Worm (Caenorhabditis elegans) whole organism, late embryonic: ENCODE measurements around the gene B0303.14.

Source experiments
- C08G9.2 ChIP-seq: sonication (generic microtip); optimal IDR thresholded peaks from 2 replicates; lab custom pipeline; 2016; ENCODE audit warnings: mild to moderate bottlenecking, missing genetic modification characterization, moderate library complexity, missing compliant biosample characterization
- K02D7.2 ChIP-seq: sonication (generic microtip); optimal IDR thresholded peaks from 2 replicates; lab custom pipeline; 2017; ENCODE audit warnings: mild to moderate bottlenecking, missing genetic modification characterization, missing compliant biosample characterization
- Y22D7AL.16 ChIP-seq: sonication (generic microtip); optimal IDR thresholded peaks from 2 replicates; lab custom pipeline; 2016; ENCODE audit warnings: missing genetic modification characterization, missing compliant biosample characterization
- ceh-18 ChIP-seq: sonication (generic microtip); optimal IDR thresholded peaks from 2 replicates; lab custom pipeline; 2016; ENCODE audit warnings: missing genetic modification characterization, missing compliant biosample characterization
- ceh-2 ChIP-seq: sonication (generic microtip); optimal IDR thresholded peaks from 2 replicates; lab custom pipeline; 2016; ENCODE audit warnings: missing genotype, missing genetic modification characterization, missing compliant biosample characterization
- ceh-22 ChIP-seq: sonication (generic microtip); optimal IDR thresholded peaks from 2 replicates; lab custom pipeline; 2017; ENCODE audit warnings: missing biosample characterization, missing genetic modification characterization
- ceh-24 ChIP-seq: sonication (generic microtip); optimal IDR thresholded peaks from 2 replicates; lab custom pipeline; 2016; ENCODE audit warnings: mild to moderate bottlenecking, missing genetic modification characterization, missing compliant biosample characterization
- ceh-31 ChIP-seq: sonication (generic microtip); optimal IDR thresholded peaks from 2 replicates; lab custom pipeline; 2016; ENCODE audit warnings: missing genetic modification characterization, missing compliant biosample characterization
- ceh-34 ChIP-seq: sonication (generic microtip); optimal IDR thresholded peaks from 2 replicates; lab custom pipeline; 2016; ENCODE audit warnings: mild to moderate bottlenecking, missing genetic modification characterization, missing compliant biosample characterization
- ceh-45 ChIP-seq: fragments of 200-800 bp; sonication (Bioruptor generic); IDR thresholded peaks from 2 replicates; pipeline ENCODE4 v1.3.6; 2022; ENCODE audit warnings: missing genetic modification reagents, missing genetic modification characterization, missing compliant biosample characterization
- ceh-6 ChIP-seq: fragments of 200-800 bp; sonication (Bioruptor generic); optimal IDR thresholded peaks from 2 replicates; lab custom pipeline; 2018; ENCODE audit warnings: mild to moderate bottlenecking, missing genetic modification characterization, missing compliant biosample characterization
- dve-1 ChIP-seq: sonication (generic microtip); optimal IDR thresholded peaks from 2 replicates; lab custom pipeline; 2017; ENCODE audit warnings: antibody characterized with exemption, mild to moderate bottlenecking, missing genetic modification characterization, missing compliant biosample characterization
- elt-2 ChIP-seq: sonication (generic microtip); optimal IDR thresholded peaks from 2 replicates; lab custom pipeline; 2016; ENCODE audit warnings: missing genetic modification reagents, missing genetic modification characterization, missing compliant biosample characterization
- elt-4 ChIP-seq: sonication (generic microtip); optimal IDR thresholded peaks from 2 replicates; lab custom pipeline; 2016; ENCODE audit warnings: missing genetic modification characterization, missing compliant biosample characterization
- ets-4 ChIP-seq: sonication (generic microtip); optimal IDR thresholded peaks from 2 replicates; lab custom pipeline; 2016; ENCODE audit warnings: missing genetic modification characterization, missing compliant biosample characterization
- eyg-1 ChIP-seq: sonication (generic microtip); optimal IDR thresholded peaks from 2 replicates; lab custom pipeline; 2016; ENCODE audit warnings: missing genotype, missing genetic modification characterization, missing compliant biosample characterization
- fax-1 ChIP-seq: sonication (generic microtip); optimal IDR thresholded peaks from 2 replicates; lab custom pipeline; 2016; ENCODE audit warnings: missing genotype, missing genetic modification characterization, missing compliant biosample characterization
- fkh-10 ChIP-seq: fragments of 150-350 bp; optimal IDR thresholded peaks from 2 replicates; lab custom pipeline; 2014; ENCODE audit warnings: missing biosample characterization, missing genetic modification reagents, missing genetic modification characterization
- hlh-15 ChIP-seq: sonication (generic microtip); optimal IDR thresholded peaks from 2 replicates; lab custom pipeline; 2016; ENCODE audit warnings: missing genetic modification characterization, missing compliant biosample characterization
- hlh-30 ChIP-seq: sonication (generic microtip); optimal IDR thresholded peaks from 2 replicates; lab custom pipeline; 2017; ENCODE audit warnings: antibody characterized with exemption, missing genetic modification characterization, missing compliant biosample characterization; ENCODE audit not compliant: insufficient read depth
- hlh-6 ChIP-seq: sonication (generic microtip); optimal IDR thresholded peaks from 2 replicates; lab custom pipeline; 2016; ENCODE audit warnings: missing genotype, missing genetic modification characterization, missing compliant biosample characterization
- hlh-8 ChIP-seq: sonication (generic microtip); optimal IDR thresholded peaks from 2 replicates; lab custom pipeline; 2016; ENCODE audit warnings: missing genotype, missing genetic modification characterization, missing compliant biosample characterization
- madf-2 ChIP-seq: sonication (generic microtip); optimal IDR thresholded peaks from 2 replicates; lab custom pipeline; 2017; ENCODE audit warnings: missing genetic modification characterization, missing compliant biosample characterization
- mec-3 ChIP-seq: sonication (generic microtip); optimal IDR thresholded peaks from 2 replicates; lab custom pipeline; 2016; ENCODE audit warnings: borderline replicate concordance, missing genetic modification characterization, missing compliant biosample characterization
- nfya-1 ChIP-seq: sonication (generic microtip); optimal IDR thresholded peaks from 2 replicates; lab custom pipeline; 2017; ENCODE audit warnings: missing genetic modification characterization, mild to moderate bottlenecking, missing compliant biosample characterization, antibody characterized with exemption, moderate library complexity
- nhr-11 ChIP-seq: fragments of 150-350 bp; optimal IDR thresholded peaks from 2 replicates; lab custom pipeline; 2014; ENCODE audit warnings: missing biosample characterization, missing genetic modification characterization
- npax-4 ChIP-seq: sonication (generic microtip); optimal IDR thresholded peaks from 2 replicates; lab custom pipeline; 2016; ENCODE audit warnings: missing genetic modification characterization, missing compliant biosample characterization
- odd-2 ChIP-seq: sonication (generic microtip); optimal IDR thresholded peaks from 2 replicates; lab custom pipeline; 2017; ENCODE audit warnings: antibody characterized with exemption, mild to moderate bottlenecking, missing genetic modification characterization, missing compliant biosample characterization
- pag-3 ChIP-seq: sonication (generic microtip); optimal IDR thresholded peaks from 2 replicates; lab custom pipeline; 2016; ENCODE audit warnings: missing compliant biosample characterization, missing genetic modification characterization, borderline replicate concordance
- pax-1 ChIP-seq: fragments of 150-350 bp; optimal IDR thresholded peaks from 2 replicates; lab custom pipeline; 2014; ENCODE audit warnings: missing biosample characterization, missing genetic modification characterization
- pha-2 ChIP-seq: sonication (generic microtip); optimal IDR thresholded peaks from 2 replicates; lab custom pipeline; 2017; ENCODE audit warnings: mild to moderate bottlenecking, missing genetic modification characterization, missing compliant biosample characterization
- pha-4 ChIP-seq: fragments of 150-350 bp; optimal IDR thresholded peaks from 2 replicates; lab custom pipeline; 2018; ENCODE audit warnings: missing biosample characterization, missing genetic modification reagents, missing genetic modification characterization
- pqm-1 ChIP-seq: sonication (generic microtip); optimal IDR thresholded peaks from 2 replicates; lab custom pipeline; 2016; ENCODE audit warnings: missing genetic modification characterization, missing compliant biosample characterization
- sdc-2 ChIP-seq: sonication (generic microtip); optimal IDR thresholded peaks from 2 replicates; lab custom pipeline; 2016; ENCODE audit warnings: missing genotype, missing genetic modification characterization, missing compliant biosample characterization
- sox-2 ChIP-seq: fragments of 200-800 bp; sonication (Bioruptor generic); IDR thresholded peaks from 2 replicates; pipeline ENCODE4 v1.3.6; 2022; ENCODE audit warnings: missing genetic modification reagents, missing genetic modification characterization, missing compliant biosample characterization
- sox-4 ChIP-seq: sonication (generic microtip); optimal IDR thresholded peaks from 2 replicates; lab custom pipeline; 2017; ENCODE audit warnings: mild to moderate bottlenecking, missing genetic modification characterization, inconsistent platforms, missing compliant biosample characterization
- tbx-2 ChIP-seq: sonication (generic microtip); optimal IDR thresholded peaks from 2 replicates; lab custom pipeline; 2016; ENCODE audit warnings: missing genetic modification characterization, missing compliant biosample characterization
- tbx-7 ChIP-seq: sonication (generic microtip); optimal IDR thresholded peaks from 2 replicates; lab custom pipeline; 2016; ENCODE audit warnings: missing genotype, missing genetic modification characterization, missing compliant biosample characterization
- unc-42 ChIP-seq: sonication (generic microtip); optimal IDR thresholded peaks from 2 replicates; lab custom pipeline; 2016; ENCODE audit warnings: missing genotype, missing genetic modification characterization, missing compliant biosample characterization
- unc-86 ChIP-seq: sonication (generic microtip); optimal IDR thresholded peaks from 2 replicates; lab custom pipeline; 2016; ENCODE audit warnings: missing genetic modification characterization, missing compliant biosample characterization
- zip-5 ChIP-seq: sonication (generic microtip); optimal IDR thresholded peaks from 2 replicates; lab custom pipeline; 2016; ENCODE audit warnings: missing genetic modification characterization, missing compliant biosample characterization

B0303.14 gene

DNA sequence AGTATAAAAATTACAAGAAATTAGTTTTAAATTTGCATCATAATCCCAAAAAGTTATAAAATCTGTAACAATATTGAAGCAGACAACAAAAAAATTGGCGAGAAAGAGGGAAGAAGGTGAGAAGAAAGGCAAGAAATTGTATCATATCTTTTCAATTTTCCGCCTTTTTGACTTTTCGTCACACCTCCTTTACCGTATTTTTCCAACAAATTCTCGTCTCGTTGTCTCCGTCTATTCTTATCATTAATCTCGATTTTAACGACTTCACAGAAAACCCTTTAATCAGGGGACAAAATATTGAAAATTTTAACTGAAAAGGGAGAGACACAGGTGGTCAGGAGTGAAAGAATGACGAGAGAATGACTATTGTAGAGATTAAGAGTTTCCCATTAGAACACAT is 3.0 kb downstream of the B0303.14 start:
- TF ChIP-seq npax-4 (tag; lab: Kevin White, UChicago) (no peak), sdc-2 (tag; lab: Kevin White, UChicago) (no peak), pax-1 (tag; lab: Kevin White, UChicago) (no peak), unc-42 (no peak), pha-4 (tag; lab: Kevin White, UChicago) (no peak), ceh-18 (tag; lab: Kevin White, UChicago) (no peak), tbx-2 (tag; lab: Kevin White, UChicago) (no peak), sox-2 (no peak), ceh-22 (tag; lab: Kevin White, UChicago) (no peak), sox-4 (tag; lab: Kevin White, UChicago) (no peak), mec-3 (tag; lab: Kevin White, UChicago) (no peak), hlh-15 (no peak), elt-2 (tag; lab: Kevin White, UChicago) (no peak)

DNA sequence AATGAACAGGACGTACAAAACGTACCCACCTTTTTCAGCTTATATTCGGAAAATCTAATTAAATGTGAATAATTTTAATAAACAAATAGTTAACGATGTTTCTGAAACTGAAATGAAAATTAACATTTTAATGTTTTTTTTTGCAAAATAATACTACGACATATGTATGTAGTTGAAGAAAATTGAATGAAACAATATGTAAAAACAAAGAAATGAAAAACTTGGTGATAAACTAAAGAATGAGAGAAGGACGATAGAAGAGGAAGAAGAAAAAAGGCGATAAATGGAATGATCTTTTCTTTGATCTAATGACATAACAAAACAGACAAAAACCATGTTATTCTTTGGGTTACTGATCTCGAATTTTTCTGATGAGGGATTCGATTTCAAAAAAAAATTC is 5.7 kb downstream of the B0303.14 start, which contains the start of gene B0303.11:
B0303.11 (minus strand) TSS at position 101 of the 400 bp plus-strand sequence.
- no peak for TF ChIP-seq K02D7.2
- TF ChIP-seq hlh-6 (tag; lab: Kevin White, UChicago): no peak
- no peak for TF ChIP-seq zip-5 (tag; lab: Kevin White, UChicago)
- TF ChIP-seq unc-86 (tag; lab: Kevin White, UChicago): no peak
- no peak for TF ChIP-seq ceh-24 (tag; lab: Kevin White, UChicago)
- no peak for TF ChIP-seq ceh-45 (GFP tag; lab: Robert Waterston, UW)
- TF ChIP-seq nhr-11 (tag; lab: Kevin White, UChicago): no peak
- TF ChIP-seq dve-1 (tag; lab: Kevin White, UChicago): no peak
- no peak for TF ChIP-seq eyg-1 (tag; lab: Kevin White, UChicago)
- no peak for TF ChIP-seq pag-3
- TF ChIP-seq, all 69 proteins: peak for 0

DNA sequence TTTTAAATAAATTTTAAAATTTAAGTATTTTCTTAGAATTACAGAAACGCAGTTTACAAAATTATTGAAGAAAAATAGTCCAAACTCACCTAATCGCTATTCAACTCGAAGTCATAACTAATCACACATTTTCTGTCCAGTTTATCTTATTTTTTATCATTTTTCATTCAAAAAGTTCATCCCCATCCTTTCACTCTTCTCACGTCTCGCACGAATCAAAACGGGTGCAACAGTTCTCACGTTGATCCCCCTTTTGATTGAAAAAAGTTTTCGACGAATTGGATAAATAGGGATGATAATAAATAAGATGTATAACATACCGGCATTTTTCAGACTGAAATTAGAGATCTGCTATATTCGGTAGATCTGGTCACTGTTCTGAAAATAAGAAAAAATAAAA is 6.2 kb downstream of the B0303.14 start:
- TF ChIP-seq elt-4 (tag; lab: Kevin White, UChicago) (no peak), hlh-30 (tag; lab: Kevin White, UChicago) (no peak), sox-2 (no peak), madf-2 (tag; lab: Kevin White, UChicago) (no peak), ceh-34 (tag; lab: Kevin White, UChicago) (no peak), odd-2 (tag; lab: Kevin White, UChicago) (no peak), unc-86 (tag; lab: Kevin White, UChicago) (no peak), tbx-2 (tag; lab: Kevin White, UChicago) (no peak), pha-2 (no peak), Y22D7AL.16 (tag; lab: Kevin White, UChicago) (no peak), ets-4 (tag; lab: Kevin White, UChicago) (no peak)

DNA sequence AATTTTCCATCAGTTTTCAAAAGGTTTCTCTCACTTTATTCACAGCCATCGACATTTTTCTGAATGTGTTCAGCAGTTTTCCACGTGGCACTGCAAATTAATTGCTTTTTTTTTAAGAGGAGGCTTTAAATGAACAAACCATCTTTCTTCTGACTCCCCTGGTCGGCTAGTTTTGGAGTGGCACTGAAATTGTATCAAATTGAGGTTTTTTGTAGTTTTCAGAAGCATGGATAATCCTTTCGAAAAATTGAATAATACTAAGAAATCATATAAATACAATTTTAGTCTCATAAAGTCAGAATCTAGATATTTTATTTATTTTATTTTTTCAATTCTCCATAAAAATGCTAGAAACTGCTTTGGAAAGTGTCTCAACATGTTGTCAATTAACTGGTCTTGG is 11.2 kb downstream of the B0303.14 start, which contains the start of gene B0303.16:
B0303.16 (plus strand) TSS at position 301 of the 400 bp plus-strand sequence.
- TF ChIP-seq fkh-10 (GFP tag; lab: Kevin White, UChicago) (no peak), nhr-11 (tag; lab: Kevin White, UChicago) (no peak)
- TF ChIP-seq, all 69 proteins: peak for 0

DNA sequence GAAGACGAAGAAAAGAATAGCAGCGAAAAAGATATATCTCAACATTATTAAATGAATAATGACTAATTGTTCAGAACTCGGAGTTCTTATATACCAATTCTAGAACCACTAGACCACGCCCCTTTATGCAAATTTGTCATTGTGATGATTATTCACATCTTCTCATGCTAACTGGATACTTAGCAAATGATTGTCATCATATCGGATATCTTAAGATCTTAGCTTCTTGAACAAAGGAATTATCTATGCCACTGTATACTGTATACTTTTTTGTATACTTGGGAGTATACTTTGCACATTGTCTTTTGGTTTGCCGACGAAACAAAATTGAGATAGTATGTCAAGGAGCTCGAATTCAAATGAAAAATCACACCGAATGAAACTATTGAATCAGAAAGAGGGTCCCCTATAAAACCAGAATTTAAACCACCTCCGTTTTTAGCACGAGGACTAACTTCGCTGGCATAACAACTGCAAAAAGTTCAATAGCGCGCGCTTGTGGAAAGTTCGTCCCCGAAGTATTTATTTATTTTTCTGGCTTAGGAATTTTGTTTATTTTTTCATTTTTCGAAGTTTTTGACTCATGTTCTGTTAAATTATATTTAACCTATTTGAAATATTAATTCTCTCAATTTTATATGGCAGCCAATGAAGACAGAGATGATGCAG is 15.6 kb downstream of the B0303.14 start, which contains the start of the genes sdz-1 and vps-33.1:
sdz-1 (minus strand) TSS at position 51 of the 669 bp plus-strand sequence.
vps-33.1 (plus strand) TSS at position 639 of the 669 bp plus-strand sequence.
- TF ChIP-seq tbx-2 (tag; lab: Kevin White, UChicago) (peak; percentile 6), ceh-6 (GFP tag; lab: Kevin White, UChicago) (no peak), pqm-1 (tag; lab: Kevin White, UChicago) (no peak), ets-4 (tag; lab: Kevin White, UChicago) (peak; percentile 65), hlh-30 (tag; lab: Kevin White, UChicago) (peak; percentile 6), nfya-1 (tag; lab: Kevin White, UChicago) (peak; percentile 18), fax-1 (tag; lab: Kevin White, UChicago) (no peak), zip-5 (tag; lab: Kevin White, UChicago) (peak; percentile 22), hlh-8 (peak; percentile 35), C08G9.2 (peak; percentile 71), unc-42 (peak; percentile 15), ceh-2 (tag; lab: Kevin White, UChicago) (peak; percentile 49), tbx-7 (tag; lab: Kevin White, UChicago) (peak; percentile 52), ceh-31 (tag; lab: Kevin White, UChicago) (peak; percentile 70)
